Worm (Caenorhabditis elegans): Measurements from ENCODE around the gene sre-43.

sre-43 gene

ce11 chrII:13968979-13969378, at the start of gene sre-43:
sre-43 (minus strand) TSS chrII:13969079.
- TF ChIP-seq ztf-23 (GFP tag; IDR thresholded peaks at IDR 0.05) (no peak), ztf-29 (GFP tag; IDR thresholded peaks at IDR 0.05) (no peak), ref-1 (GFP tag; conservative IDR thresholded peaks at IDR 0.05) (no peak), med-1 (GFP tag; optimal IDR thresholded peaks at IDR 0.05; ENCODE audit: insufficient read depth) (no peak), flt-1 (GFP tag; IDR thresholded peaks at IDR 0.05) (no peak), cog-1 (tag; optimal IDR thresholded peaks at IDR 0.05) (no peak), T22C8.4 (GFP tag; IDR thresholded peaks at IDR 0.05) (no peak), tab-1 (GFP tag; IDR thresholded peaks at IDR 0.05) (no peak), klf-2 (GFP tag; conservative IDR thresholded peaks at IDR 0.05) (no peak)

ce11 chrII:14018192-14018591, 49.3 kb upstream of the sre-43 start:
- TF ChIP-seq klf-2 (GFP tag; conservative IDR thresholded peaks at IDR 0.05) (no peak), tab-1 (GFP tag; IDR thresholded peaks at IDR 0.05) (no peak), ztf-23 (GFP tag; IDR thresholded peaks at IDR 0.05) (peak; percentile 22; the same call in 1 of the 2 replicates)

- no peak for TF ChIP-seq ztf-23 (GFP tag; IDR thresholded peaks at IDR 0.05)
- no peak for TF ChIP-seq flt-1 (GFP tag; IDR thresholded peaks at IDR 0.05)
These were observed 48.0 kb upstream of the sre-43 start, which contains the start of gene cyp-37A1 for ce11 chrII:14016865-14017264. cyp-37A1 (minus strand) TSS chrII:14016965.

- no peak for TF ChIP-seq tab-1 (GFP tag; IDR thresholded peaks at IDR 0.05)
- no peak for TF ChIP-seq flt-1 (GFP tag; IDR thresholded peaks at IDR 0.05)
- TF ChIP-seq ztf-29 (GFP tag; IDR thresholded peaks at IDR 0.05) = no peak
- no peak for TF ChIP-seq klf-2 (GFP tag; conservative IDR thresholded peaks at IDR 0.05)
- no peak for TF ChIP-seq ref-1 (GFP tag; conservative IDR thresholded peaks at IDR 0.05)
- no peak for TF ChIP-seq cog-1 (tag; optimal IDR thresholded peaks at IDR 0.05)
- TF ChIP-seq med-1 (GFP tag; optimal IDR thresholded peaks at IDR 0.05; ENCODE audit: insufficient read depth) = no peak
- no peak for TF ChIP-seq ztf-23 (GFP tag; IDR thresholded peaks at IDR 0.05)
- no peak for TF ChIP-seq T22C8.4 (GFP tag; IDR thresholded peaks at IDR 0.05)
These were observed 45.8 kb upstream of the sre-43 start for ce11 chrII:14014637-14015036.

- TF ChIP-seq ztf-29 (GFP tag; IDR thresholded peaks at IDR 0.05) (no peak), flt-1 (GFP tag; IDR thresholded peaks at IDR 0.05) (no peak), med-1 (GFP tag; optimal IDR thresholded peaks at IDR 0.05; ENCODE audit: insufficient read depth) (no peak), T22C8.4 (GFP tag; IDR thresholded peaks at IDR 0.05) (no peak), ztf-23 (GFP tag; IDR thresholded peaks at IDR 0.05) (no peak), klf-2 (GFP tag; conservative IDR thresholded peaks at IDR 0.05) (no peak), ref-1 (GFP tag; conservative IDR thresholded peaks at IDR 0.05) (no peak), cog-1 (tag; optimal IDR thresholded peaks at IDR 0.05) (no peak), tab-1 (GFP tag; IDR thresholded peaks at IDR 0.05) (no peak)
These were observed 41.9 kb upstream of the sre-43 start, which contains the start of gene F01D5.8 for ce11 chrII:14010656-14011376. F01D5.8 (plus strand) TSS chrII:14010706.

- no peak for TF ChIP-seq ztf-23 (GFP tag; IDR thresholded peaks at IDR 0.05)
- TF ChIP-seq T22C8.4 (GFP tag; IDR thresholded peaks at IDR 0.05) = no peak
- no peak for TF ChIP-seq ztf-29 (GFP tag; IDR thresholded peaks at IDR 0.05)
- TF ChIP-seq med-1 (GFP tag; optimal IDR thresholded peaks at IDR 0.05; ENCODE audit: insufficient read depth) = no peak
- no peak for TF ChIP-seq klf-2 (GFP tag; conservative IDR thresholded peaks at IDR 0.05)
- no peak for TF ChIP-seq ref-1 (GFP tag; conservative IDR thresholded peaks at IDR 0.05)
- TF ChIP-seq tab-1 (GFP tag; IDR thresholded peaks at IDR 0.05) = no peak
- no peak for TF ChIP-seq flt-1 (GFP tag; IDR thresholded peaks at IDR 0.05)
- no peak for TF ChIP-seq cog-1 (tag; optimal IDR thresholded peaks at IDR 0.05)
These were observed 39.5 kb upstream of the sre-43 start, which contains the start of gene F01D5.7 for ce11 chrII:14008359-14008758. F01D5.7 (plus strand) TSS chrII:14008659.

ce11 chrII:14006210-14006609, 37.3 kb upstream of the sre-43 start, which contains the start of gene F01D5.6:
F01D5.6 (plus strand) TSS chrII:14006510.
- TF ChIP-seq tab-1 (GFP tag; IDR thresholded peaks at IDR 0.05) (no peak), ztf-23 (GFP tag; IDR thresholded peaks at IDR 0.05) (no peak), ztf-29 (GFP tag; IDR thresholded peaks at IDR 0.05) (no peak), klf-2 (GFP tag; conservative IDR thresholded peaks at IDR 0.05) (no peak), cog-1 (tag; optimal IDR thresholded peaks at IDR 0.05) (no peak), T22C8.4 (GFP tag; IDR thresholded peaks at IDR 0.05) (no peak), flt-1 (GFP tag; IDR thresholded peaks at IDR 0.05) (no peak), med-1 (GFP tag; optimal IDR thresholded peaks at IDR 0.05; ENCODE audit: insufficient read depth) (no peak), ref-1 (GFP tag; conservative IDR thresholded peaks at IDR 0.05) (no peak)

- no peak for TF ChIP-seq tab-1 (GFP tag; IDR thresholded peaks at IDR 0.05)
- no peak for TF ChIP-seq klf-2 (GFP tag; conservative IDR thresholded peaks at IDR 0.05)
- no peak for TF ChIP-seq ztf-29 (GFP tag; IDR thresholded peaks at IDR 0.05)
- no peak for TF ChIP-seq med-1 (GFP tag; optimal IDR thresholded peaks at IDR 0.05; ENCODE audit: insufficient read depth)
- TF ChIP-seq cog-1 (tag; optimal IDR thresholded peaks at IDR 0.05) = no peak
- TF ChIP-seq flt-1 (GFP tag; IDR thresholded peaks at IDR 0.05) = no peak
- no peak for TF ChIP-seq ztf-23 (GFP tag; IDR thresholded peaks at IDR 0.05)
- TF ChIP-seq ref-1 (GFP tag; conservative IDR thresholded peaks at IDR 0.05) = no peak
- no peak for TF ChIP-seq T22C8.4 (GFP tag; IDR thresholded peaks at IDR 0.05)
These were observed 36.3 kb upstream of the sre-43 start for ce11 chrII:14005183-14005582.

- TF ChIP-seq cog-1 (tag; optimal IDR thresholded peaks at IDR 0.05) = no peak
- no peak for TF ChIP-seq ref-1 (GFP tag; conservative IDR thresholded peaks at IDR 0.05)
- no peak for TF ChIP-seq ztf-29 (GFP tag; IDR thresholded peaks at IDR 0.05)
- TF ChIP-seq klf-2 (GFP tag; conservative IDR thresholded peaks at IDR 0.05) = no peak
- TF ChIP-seq flt-1 (GFP tag; IDR thresholded peaks at IDR 0.05) = no peak
- no peak for TF ChIP-seq T22C8.4 (GFP tag; IDR thresholded peaks at IDR 0.05)
- no peak for TF ChIP-seq med-1 (GFP tag; optimal IDR thresholded peaks at IDR 0.05; ENCODE audit: insufficient read depth)
- no peak for TF ChIP-seq ztf-23 (GFP tag; IDR thresholded peaks at IDR 0.05)
- TF ChIP-seq tab-1 (GFP tag; IDR thresholded peaks at IDR 0.05) = no peak
These were observed 35.9 kb upstream of the sre-43 start for ce11 chrII:14004770-14005169.
